Fruit fly (Drosophila melanogaster): Measurements from ENCODE around the gene CG9988.

The CG9988 gene

DNA sequence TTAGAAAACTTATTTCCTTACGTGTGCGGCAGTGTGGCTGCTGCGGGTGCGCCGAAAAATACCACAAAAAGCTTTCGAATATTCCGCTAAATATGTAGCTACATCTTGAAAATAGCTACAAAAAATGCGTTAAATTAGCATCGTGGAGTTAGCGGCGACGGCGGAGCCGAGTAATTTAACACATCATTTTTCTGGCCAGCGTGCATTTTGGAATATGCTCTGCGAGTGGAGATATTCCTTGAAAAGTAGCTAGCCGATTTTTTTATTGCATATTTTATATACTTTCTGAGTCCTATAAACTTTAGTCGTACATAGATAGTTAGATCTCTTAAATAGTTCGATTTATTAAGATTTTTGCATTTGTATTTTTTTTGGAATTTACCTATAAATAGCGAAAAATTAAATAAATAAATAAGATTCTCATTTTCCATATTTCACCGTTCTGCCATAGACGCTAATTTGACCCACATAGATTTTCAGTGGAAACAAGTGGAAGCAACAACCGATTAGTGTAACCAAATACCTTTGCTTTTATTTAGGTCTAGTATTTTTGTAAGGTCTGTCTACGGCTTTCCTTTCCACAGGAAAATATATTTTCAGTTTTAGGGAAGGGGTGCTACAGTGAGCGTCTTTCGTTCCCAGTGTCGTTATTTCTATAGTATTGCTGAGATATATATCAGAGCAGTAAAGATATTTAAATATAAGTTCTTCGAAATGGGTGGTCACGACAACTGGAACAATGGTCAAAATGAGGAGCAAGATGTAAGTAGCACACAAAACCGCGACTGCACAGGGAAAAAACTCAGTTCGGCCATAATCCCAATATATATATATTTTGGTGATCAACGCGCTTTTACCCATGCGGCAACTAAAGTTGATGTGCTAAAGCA, 36.7 kb upstream of the CG9988 start, which contains the start of the genes Noa36 and Hrb98DE (continued):
- TF ChIP-seq CG30403 (GFP tag; optimal IDR thresholded peaks at IDR 0.05) (peak; percentile 67), CG31224 (GFP tag; IDR thresholded peaks at IDR 0.05) (0 out of 2 replicates have a peak, but pooled peaks have one; percentile 16), Dip3 (GFP tag; optimal IDR thresholded peaks at IDR 0.05) (peak; percentile 39), sens-2 (GFP tag; IDR thresholded peaks at IDR 0.05) (no peak), CG9797 (GFP tag; optimal IDR thresholded peaks at IDR 0.05) (peak; percentile 67), ro (GFP tag; IDR thresholded peaks at IDR 0.05) (no peak), nom (GFP tag; optimal IDR thresholded peaks at IDR 0.05) (no peak), CG13287 (GFP tag; IDR thresholded peaks at IDR 0.05; ENCODE audit: partially characterized antibody) (no peak), Hr78 (GFP tag; optimal IDR thresholded peaks at IDR 0.05) (no peak), zen2 (GFP tag; IDR thresholded peaks at IDR 0.05; ENCODE audit: partially characterized antibody) (no peak), zen (tag; optimal IDR thresholded peaks at IDR 0.05) (no peak), CG9876 (GFP tag; optimal IDR thresholded peaks at IDR 0.05) (no peak), CG15011 (GFP tag; optimal IDR thresholded peaks at IDR 0.05) (no peak), CG8388 (GFP tag; optimal IDR thresholded peaks at IDR 0.05) (no peak), az2 (GFP tag; optimal IDR thresholded peaks at IDR 0.05) (peak; percentile 49), pho (GFP tag; optimal IDR thresholded peaks at IDR 0.05) (peak; percentile 16), cad (GFP tag; optimal IDR thresholded peaks at IDR 0.05) (no peak), CG13296 (GFP tag; optimal IDR thresholded peaks at IDR 0.05) (no peak), CG6254 (GFP tag; optimal IDR thresholded peaks at IDR 0.05) (no peak), Bdp1 (GFP tag; optimal IDR thresholded peaks at IDR 0.05) (no peak), CG9932 (GFP tag; IDR thresholded peaks at IDR 0.05) (peak; percentile 80), gem (tag; optimal IDR thresholded peaks at IDR 0.05) (peak; percentile 59), fd3F (GFP tag; optimal IDR thresholded peaks at IDR 0.05) (peak; percentile 33), CG13123 (GFP tag; optimal IDR thresholded peaks at IDR 0.05) (no peak), Atf6 (GFP tag; IDR thresholded peaks at IDR 0.05) (no peak), CHES-1-like (GFP tag; optimal IDR thresholded peaks at IDR 0.05) (no peak), CG6689 (GFP tag; IDR thresholded peaks at IDR 0.05) (peak; percentile 58), btn (GFP tag; optimal IDR thresholded peaks at IDR 0.05) (no peak), pzg (GFP tag; optimal IDR thresholded peaks at IDR 0.05) (peak; percentile 18), pnt (GFP tag; optimal IDR thresholded peaks at IDR 0.05) (no peak), Blimp-1 (GFP tag; optimal IDR thresholded peaks at IDR 0.05) (no peak), CG9215 (GFP tag; IDR thresholded peaks at IDR 0.05) (peak; percentile 62), NK7.1 (GFP tag; optimal IDR thresholded peaks at IDR 0.05) (no peak), CG8281 (tag; optimal IDR thresholded peaks at IDR 0.05) (no peak), CG18599 (GFP tag; optimal IDR thresholded peaks at IDR 0.05) (peak; percentile 11), CG8924 (tag; optimal IDR thresholded peaks at IDR 0.05) (no peak), MBD-R2 (GFP tag; IDR thresholded peaks at IDR 0.05) (no peak), Opbp (GFP tag; IDR thresholded peaks at IDR 0.05; ENCODE audit: partially characterized antibody) (no peak), Bgb (GFP tag; IDR thresholded peaks at IDR 0.05; ENCODE audit: partially characterized antibody) (no peak), usp (GFP tag; optimal IDR thresholded peaks at IDR 0.05) (no peak), Doc2 (GFP tag; IDR thresholded peaks at IDR 0.05) (no peak), CG16813 (GFP tag; IDR thresholded peaks at IDR 0.05; ENCODE audit: partially characterized antibody) (no peak), CG11695 (GFP tag; IDR thresholded peaks at IDR 0.05) (no peak), NC2α (GFP tag; optimal IDR thresholded peaks at IDR 0.05) (no peak), CoRest (tag; optimal IDR thresholded peaks at IDR 0.05) (peak; percentile 77), odd (GFP tag; optimal IDR thresholded peaks at IDR 0.05) (no peak), CG5953 (GFP tag; IDR thresholded peaks at IDR 0.05) (0 out of 2 replicates have a peak, but pooled peaks have one; percentile 7), Lpt (GFP tag; optimal IDR thresholded peaks at IDR 0.05) (no peak), CG9609 (GFP tag; optimal IDR thresholded peaks at IDR 0.05) (peak; percentile 17)

All from whole organism, embryonic.